Fruit fly (Drosophila melanogaster) whole organism, prepupa: ENCODE measurements around the gene CG5984.
A peak's percentile ranks its signal among the peaks of the same experiment; 100 is the strongest.

Experiments used
- Blimp-1 ChIP-seq: fragments of 200-800 bp; sonication (Bioruptor generic); optimal IDR thresholded peaks from 3 replicates; lab custom pipeline; 2017; ENCODE audit warnings: missing biosample characterization, missing genetic modification characterization, mild to moderate bottlenecking, moderate library complexity, missing genetic modification reagents
- CG10631 ChIP-seq: fragments of 200-800 bp; sonication (Bioruptor generic); optimal IDR thresholded peaks from 2 replicates; lab custom pipeline; 2016; ENCODE audit warnings: missing biosample characterization, missing genetic modification characterization
- CG10669 ChIP-seq: fragments of 200-800 bp; sonication (Bioruptor generic); optimal IDR thresholded peaks from 3 replicates; lab custom pipeline; 2018; ENCODE audit warnings: missing biosample characterization, mild to moderate bottlenecking, missing genetic modification characterization, moderate library complexity
- CG11902 ChIP-seq: fragments of 200-800 bp; sonication (Bioruptor generic); optimal IDR thresholded peaks from 3 replicates; lab custom pipeline; 2016; ENCODE audit warnings: missing biosample characterization, missing genetic modification characterization
- CG15336 ChIP-seq: fragments of 200-800 bp; sonication (Bioruptor generic); IDR thresholded peaks from 2 replicates; pipeline ENCODE4 v1.3.6; 2022; ENCODE audit warnings: missing biosample characterization, missing genetic modification characterization
- CG3032 ChIP-seq: fragments of 200-800 bp; optimal IDR thresholded peaks from 2 replicates; lab custom pipeline; 2019; ENCODE audit warnings: missing biosample characterization, mild to moderate bottlenecking, missing genetic modification characterization, moderate library complexity
- CG31627 ChIP-seq: fragments of 200-800 bp; sonication (Bioruptor generic); optimal IDR thresholded peaks from 3 replicates; lab custom pipeline; 2016; ENCODE audit warnings: missing biosample characterization, missing genetic modification characterization
- CG32006 ChIP-seq: fragments of 200-800 bp; sonication (Bioruptor generic); optimal IDR thresholded peaks from 3 replicates; lab custom pipeline; 2017; ENCODE audit warnings: missing biosample characterization, mild to moderate bottlenecking, missing genetic modification characterization
- CG34406 ChIP-seq: fragments of 200-800 bp; sonication (Bioruptor generic); optimal IDR thresholded peaks from 3 replicates; lab custom pipeline; 2016; ENCODE audit warnings: missing biosample characterization, missing genetic modification characterization
- CG3919 ChIP-seq: fragments of 200-800 bp; sonication (Bioruptor generic); optimal IDR thresholded peaks from 3 replicates; lab custom pipeline; 2016; ENCODE audit warnings: missing biosample characterization, missing genetic modification characterization
- CG4318 ChIP-seq: fragments of 200-800 bp; sonication (Bioruptor generic); optimal IDR thresholded peaks from 3 replicates; lab custom pipeline; 2017; ENCODE audit warnings: missing biosample characterization, mild to moderate bottlenecking, missing genetic modification characterization
- CG6163 ChIP-seq: fragments of 200-800 bp; sonication (Bioruptor generic); IDR thresholded peaks from 3 replicates; pipeline ENCODE4 v1.3.6; 2022; ENCODE audit warnings: missing biosample characterization, missing genetic modification characterization
- CG6276 ChIP-seq: fragments of 200-800 bp; sonication (Bioruptor generic); optimal IDR thresholded peaks from 2 replicates; lab custom pipeline; 2017; ENCODE audit warnings: missing biosample characterization, mild to moderate bottlenecking, missing genetic modification characterization
- CG6792 ChIP-seq: fragments of 200-800 bp; sonication (Bioruptor generic); optimal IDR thresholded peaks from 3 replicates; lab custom pipeline; 2016; ENCODE audit warnings: missing biosample characterization, missing genetic modification characterization
- CG6808 ChIP-seq: fragments of 200-800 bp; sonication (Bioruptor generic); optimal IDR thresholded peaks from 3 replicates; lab custom pipeline; 2017; ENCODE audit warnings: missing biosample characterization, missing genetic modification characterization, mild to moderate bottlenecking, moderate library complexity, missing genetic modification reagents
- CG6854 ChIP-seq: fragments of 200-800 bp; sonication (Bioruptor generic); optimal IDR thresholded peaks from 2 replicates; lab custom pipeline; 2017; ENCODE audit warnings: missing biosample characterization, mild to moderate bottlenecking, missing genetic modification characterization
- CG7368 ChIP-seq: fragments of 200-800 bp; sonication (Bioruptor generic); optimal IDR thresholded peaks from 3 replicates; lab custom pipeline; 2016; ENCODE audit warnings: missing biosample characterization, missing genetic modification characterization
- CG8119 ChIP-seq: fragments of 200-800 bp; sonication (Bioruptor generic); IDR thresholded peaks from 3 replicates; pipeline ENCODE4 v1.3.6; 2022; ENCODE audit warnings: missing biosample characterization, missing genetic modification characterization
- CG8319 ChIP-seq: fragments of 200-800 bp; sonication (Bioruptor generic); optimal IDR thresholded peaks from 3 replicates; lab custom pipeline; 2016; ENCODE audit warnings: missing biosample characterization, missing genetic modification characterization
- CG8632 ChIP-seq: fragments of 200-800 bp; sonication (Bioruptor generic); optimal IDR thresholded peaks from 3 replicates; lab custom pipeline; 2016; ENCODE audit warnings: missing biosample characterization, missing genetic modification characterization
- Eip75B ChIP-seq: fragments of 200-800 bp; sonication (Bioruptor generic); optimal IDR thresholded peaks from 3 replicates; lab custom pipeline; 2016; ENCODE audit warnings: missing biosample characterization, missing genetic modification characterization
- Eip78C ChIP-seq: fragments of 200-800 bp; sonication (Bioruptor generic); peaks from one replicate; lab custom pipeline; 2016; ENCODE audit warnings: missing biosample characterization, missing genetic modification characterization
- Eip93F ChIP-seq: fragments of 200-800 bp; sonication (Bioruptor generic); optimal IDR thresholded peaks from 2 replicates; lab custom pipeline; 2016; ENCODE audit warnings: missing biosample characterization, mild to moderate bottlenecking, missing genetic modification characterization
- Ets96B ChIP-seq: fragments of 200-800 bp; optimal IDR thresholded peaks from 2 replicates; lab custom pipeline; 2019; ENCODE audit warnings: missing biosample characterization, mild to moderate bottlenecking, missing genetic modification characterization, moderate library complexity
- Gug ChIP-seq: fragments of 200-800 bp; sonication (Bioruptor generic); IDR thresholded peaks from 2 replicates; pipeline ENCODE4 v1.3.6; 2022; ENCODE audit warnings: missing biosample characterization, missing genetic modification characterization
- Hr4 ChIP-seq: fragments of 200-800 bp; sonication (Bioruptor generic); optimal IDR thresholded peaks from 3 replicates; lab custom pipeline; 2016; ENCODE audit warnings: missing biosample characterization, missing genetic modification characterization
- Lpt ChIP-seq: fragments of 200-800 bp; sonication (Bioruptor generic); optimal IDR thresholded peaks from 3 replicates; lab custom pipeline; 2016; ENCODE audit warnings: missing biosample characterization, missing genetic modification characterization
- Met ChIP-seq: fragments of 200-800 bp; sonication (Bioruptor generic); optimal IDR thresholded peaks from 3 replicates; lab custom pipeline; 2016; ENCODE audit warnings: missing biosample characterization, missing genetic modification characterization
- OdsH ChIP-seq: fragments of 200-800 bp; sonication (Bioruptor generic); optimal IDR thresholded peaks from 3 replicates; lab custom pipeline; 2016; ENCODE audit warnings: missing biosample characterization, missing genetic modification characterization
- Smox ChIP-seq: fragments of 200-800 bp; sonication (Bioruptor generic); optimal IDR thresholded peaks from 3 replicates; lab custom pipeline; 2016; ENCODE audit warnings: missing biosample characterization, missing genetic modification characterization
- Sox102F ChIP-seq: fragments of 200-800 bp; sonication (Bioruptor generic); optimal IDR thresholded peaks from 2 replicates; lab custom pipeline; 2016; ENCODE audit warnings: missing biosample characterization, mild to moderate bottlenecking, missing genetic modification characterization
- Sox14 ChIP-seq: fragments of 200-800 bp; sonication (Bioruptor generic); optimal IDR thresholded peaks from 3 replicates; lab custom pipeline; 2016; ENCODE audit warnings: missing biosample characterization, missing genetic modification characterization
- Sox15 ChIP-seq: fragments of 200-800 bp; sonication (Bioruptor generic); optimal IDR thresholded peaks from 3 replicates; lab custom pipeline; 2016; ENCODE audit warnings: missing biosample characterization, missing genetic modification characterization
- acj6 ChIP-seq: fragments of 200-800 bp; sonication (Bioruptor generic); optimal IDR thresholded peaks from 3 replicates; lab custom pipeline; 2016; ENCODE audit warnings: missing biosample characterization, missing genetic modification characterization
- cyc ChIP-seq: fragments of 200-800 bp; sonication (Bioruptor generic); optimal IDR thresholded peaks from 3 replicates; lab custom pipeline; 2016; ENCODE audit warnings: missing biosample characterization, missing genetic modification characterization
- dac ChIP-seq: fragments of 200-800 bp; sonication (Bioruptor generic); optimal IDR thresholded peaks from 2 replicates; lab custom pipeline; 2017; ENCODE audit warnings: missing biosample characterization, mild to moderate bottlenecking, missing genetic modification characterization
- dsx ChIP-seq: fragments of 200-800 bp; optimal IDR thresholded peaks from 3 replicates; lab custom pipeline; 2019; ENCODE audit warnings: missing biosample characterization, mild to moderate bottlenecking, missing genetic modification characterization, moderate library complexity; ENCODE audit not compliant: poor library complexity, severe bottlenecking
- eg ChIP-seq: fragments of 200-800 bp; sonication (Bioruptor generic); IDR thresholded peaks from 3 replicates; pipeline ENCODE4 v1.3.6; 2022; ENCODE audit warnings: missing biosample characterization, missing genetic modification characterization
- esn ChIP-seq: fragments of 200-800 bp; sonication (Bioruptor generic); optimal IDR thresholded peaks from 2 replicates; lab custom pipeline; 2016; ENCODE audit warnings: missing biosample characterization, mild to moderate bottlenecking, missing genetic modification characterization, moderate library complexity
- fd59A ChIP-seq: fragments of 200-800 bp; sonication (Bioruptor generic); optimal IDR thresholded peaks from 2 replicates; lab custom pipeline; 2017; ENCODE audit warnings: missing biosample characterization, mild to moderate bottlenecking, missing genetic modification characterization, missing genetic modification reagents
- lz ChIP-seq: fragments of 200-800 bp; sonication (Bioruptor generic); optimal IDR thresholded peaks from 3 replicates; lab custom pipeline; 2016; ENCODE audit warnings: missing biosample characterization, missing genetic modification characterization
- net ChIP-seq: fragments of 200-800 bp; sonication (Bioruptor generic); optimal IDR thresholded peaks from 3 replicates; lab custom pipeline; 2016; ENCODE audit warnings: missing biosample characterization, missing genetic modification characterization
- spab ChIP-seq: fragments of 200-800 bp; sonication (Bioruptor generic); optimal IDR thresholded peaks from 2 replicates; lab custom pipeline; 2017; ENCODE audit warnings: missing biosample characterization, mild to moderate bottlenecking, missing genetic modification characterization, missing genetic modification reagents
- svp ChIP-seq: fragments of 200-800 bp; sonication (Bioruptor generic); peaks from one replicate; lab custom pipeline; 2016; ENCODE audit warnings: missing biosample characterization, missing genetic modification characterization
- topi ChIP-seq: fragments of 200-800 bp; sonication (Bioruptor generic); optimal IDR thresholded peaks from 3 replicates; lab custom pipeline; 2016; ENCODE audit warnings: missing biosample characterization, missing genetic modification characterization

CG5984 gene

DNA sequence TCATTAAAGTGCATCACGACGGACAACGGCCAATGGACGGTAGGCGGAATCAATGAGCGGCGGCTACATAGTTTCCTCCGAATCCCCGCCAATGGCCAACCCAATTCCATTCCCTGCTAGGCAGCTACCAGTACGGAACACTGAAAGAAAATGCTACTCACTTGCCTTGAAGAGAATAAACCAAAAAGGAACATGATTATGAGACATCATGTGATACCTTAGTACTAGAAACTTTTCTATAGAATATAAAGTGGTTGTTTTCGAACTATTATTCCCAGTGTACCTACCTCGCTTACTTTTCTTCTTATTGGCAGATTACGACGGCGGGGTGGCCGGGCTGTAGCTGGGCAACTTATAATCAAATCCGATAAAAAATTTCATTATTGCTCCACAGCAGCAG, 23.1 kb downstream of the CG5984 start (continued):
- TF ChIP-seq CG6276 (GFP tag; lab: Kevin White, UChicago) = peak; percentile 66
- peak; percentile 50 for TF ChIP-seq CG34406 (GFP tag; lab: Kevin White, UChicago)
- TF ChIP-seq CG8632 (GFP tag; lab: Kevin White, UChicago) = peak; percentile 47
- peak; percentile 66 for TF ChIP-seq CG11902
- TF ChIP-seq Gug = 0 out of 2 replicates have a peak, but pooled peaks have one; percentile 36
- peak; percentile 59 for TF ChIP-seq lz (GFP tag; lab: Kevin White, UChicago)
- TF ChIP-seq Lpt (GFP tag; lab: Kevin White, UChicago) = peak; percentile 43
- TF ChIP-seq OdsH (GFP tag; lab: Kevin White, UChicago) = peak; percentile 64
- peak; percentile 66 for TF ChIP-seq acj6
- peak; percentile 76 for TF ChIP-seq eg
- TF ChIP-seq Hr4 (GFP tag; lab: Kevin White, UChicago) = peak; percentile 55
- TF ChIP-seq CG6854 (GFP tag; lab: Kevin White, UChicago) = no peak

DNA sequence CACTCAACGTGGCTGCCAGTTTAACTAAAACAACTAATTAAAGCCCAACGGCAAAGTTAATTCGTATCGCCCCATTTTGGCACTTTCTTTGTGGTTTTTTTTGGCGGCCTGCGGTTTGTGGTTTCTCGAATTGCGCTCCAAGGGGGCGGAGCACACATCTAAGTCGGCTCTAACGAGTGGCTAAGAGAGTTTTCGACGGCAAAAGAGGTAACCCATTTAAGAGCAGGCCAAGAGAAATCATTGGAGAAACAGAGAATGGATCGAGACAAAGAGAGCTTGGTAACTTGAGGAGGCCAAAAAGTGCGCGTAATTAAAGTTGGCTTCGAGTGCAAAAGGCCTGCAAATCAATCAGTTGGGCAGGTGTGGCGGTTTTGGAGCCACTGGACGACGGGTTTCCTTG, 24.8 kb downstream of the CG5984 start:
- TF ChIP-seq Sox102F (GFP tag; lab: Kevin White, UChicago) (no peak), CG34406 (GFP tag; lab: Kevin White, UChicago) (no peak)
- TF ChIP-seq, all 60 proteins: peak for 0

DNA sequence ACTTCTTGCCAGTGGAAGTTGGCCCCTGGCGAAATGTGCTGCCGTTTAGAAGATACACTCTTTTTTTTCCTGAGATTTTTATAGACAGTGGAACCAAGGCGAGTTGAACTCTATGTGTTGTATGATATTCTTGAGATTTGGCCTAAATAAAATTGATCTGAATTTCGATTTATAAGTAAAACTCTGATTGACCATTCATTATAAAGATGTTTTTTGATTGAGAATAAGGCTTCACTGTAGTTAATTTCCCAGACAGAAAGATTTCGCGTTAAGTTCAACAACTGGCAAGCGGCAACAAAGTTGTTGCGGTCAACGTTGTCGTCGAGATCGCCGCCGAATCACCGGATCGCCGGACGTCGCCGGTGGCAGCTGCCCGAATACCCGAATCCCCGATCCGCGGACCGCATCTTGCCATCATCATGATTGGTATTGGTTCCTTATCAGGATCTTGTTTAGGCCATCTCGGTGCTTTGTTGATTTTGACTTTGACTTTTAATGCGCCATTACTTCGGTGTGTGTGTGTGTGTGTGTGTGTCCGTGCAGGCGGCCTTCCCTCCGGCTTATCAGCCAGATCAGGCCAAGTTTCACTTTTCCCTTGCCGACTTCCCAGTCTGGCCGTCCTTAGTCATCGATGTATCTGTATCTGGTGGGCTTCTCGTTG, 25.6 kb downstream of the CG5984 start:
- TF ChIP-seq CG10669 (peak; percentile 63), cyc (GFP tag; lab: Kevin White, UChicago) (peak; percentile 36), CG10631 (GFP tag; lab: Kevin White, UChicago) (peak; percentile 28), Smox (GFP tag; lab: Kevin White, UChicago) (peak; percentile 16), topi (peak; percentile 37), CG7368 (peak; percentile 30), CG15336 (GFP tag; lab: Robert Waterston, UW) (no peak), OdsH (GFP tag; lab: Kevin White, UChicago) (peak; percentile 16), Sox14 (GFP tag; lab: Kevin White, UChicago) (no peak), CG8632 (GFP tag; lab: Kevin White, UChicago) (peak; percentile 40), Eip93F (GFP tag; lab: Kevin White, UChicago) (no peak), CG3032 (peak; percentile 66), CG34406 (GFP tag; lab: Kevin White, UChicago) (peak; percentile 46), svp (GFP tag; lab: Kevin White, UChicago) (peak; percentile 48), Sox15 (GFP tag; lab: Kevin White, UChicago) (no peak), Blimp-1 (peak; percentile 73), fd59A (peak; percentile 47), dsx (GFP tag; lab: Kevin White, UChicago) (peak; percentile 98), CG31627 (peak; percentile 25), CG4318 (no peak), Ets96B (tag; lab: Kevin White, UChicago) (peak; percentile 66), CG6808 (GFP tag; lab: Kevin White, UChicago) (peak; percentile 42), acj6 (peak; percentile 11), CG11902 (peak; percentile 31), Sox102F (GFP tag; lab: Kevin White, UChicago) (peak; percentile 23), CG6276 (GFP tag; lab: Kevin White, UChicago) (no peak), dac (GFP tag; lab: Kevin White, UChicago) (no peak), CG32006 (GFP tag; lab: Kevin White, UChicago) (peak; percentile 7), CG3919 (GFP tag; lab: Kevin White, UChicago) (peak; percentile 53), Eip75B (GFP tag; lab: Kevin White, UChicago) (peak; percentile 45), net (no peak), esn (GFP tag; lab: Kevin White, UChicago) (peak; percentile 32), CG8319 (GFP tag; lab: Kevin White, UChicago) (peak; percentile 5), Gug (no peak), spab (GFP tag; lab: Kevin White, UChicago) (peak; percentile 46), Eip78C (GFP tag; lab: Kevin White, UChicago) (peak; percentile 85), Met (GFP tag; lab: Kevin White, UChicago) (peak; percentile 42), lz (GFP tag; lab: Kevin White, UChicago) (peak; percentile 21), CG6163 (GFP tag; lab: Robert Waterston, UW) (peak; percentile 59; the same call in 2 of the 3 replicates), CG8119 (no peak), CG6792 (GFP tag; lab: Kevin White, UChicago) (peak; percentile 52)
